Worm (Caenorhabditis elegans): ENCODE measurements around the gene srbc-36.

The srbc-36 gene

ce11 chrV:3486857-3487256, 3.5 kb downstream of the srbc-36 start, which contains the start of gene srbc-32:
Gene srbc-32, minus strand, starts transcription at chrV:3486957.
- no peak for TF ChIP-seq R02D3.7 (tag; optimal IDR thresholded peaks at IDR 0.05)
- TF ChIP-seq aly-2 (tag; optimal IDR thresholded peaks at IDR 0.05) = no peak
- no peak for TF ChIP-seq egl-5 (tag; optimal IDR thresholded peaks at IDR 0.05)
- no peak for TF ChIP-seq egl-27 (tag; optimal IDR thresholded peaks at IDR 0.05)
- no peak for TF ChIP-seq lsy-12 (tag; optimal IDR thresholded peaks at IDR 0.05)
- no peak for TF ChIP-seq eor-1 (tag; optimal IDR thresholded peaks at IDR 0.05)
- no peak for TF ChIP-seq nhr-76 (tag; optimal IDR thresholded peaks at IDR 0.05)

DNA sequence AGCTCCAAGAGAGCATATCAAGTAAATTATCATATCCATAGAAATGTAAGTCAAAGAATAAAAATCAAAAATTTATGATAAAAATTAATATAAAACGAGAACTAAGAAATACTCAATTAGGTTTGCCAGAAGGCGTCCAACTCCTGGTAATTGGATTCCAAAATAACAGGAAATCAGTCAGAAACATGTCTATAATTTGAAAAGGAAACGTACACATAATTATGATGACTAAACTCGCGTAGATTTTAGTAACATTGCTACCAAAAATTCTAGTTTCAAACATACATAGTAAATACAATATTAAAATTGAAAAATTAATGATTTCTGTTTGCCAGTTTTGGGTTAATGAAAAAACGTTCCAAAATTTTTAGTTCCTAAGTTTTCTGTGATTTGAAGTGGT, 5.6 kb downstream of the srbc-36 start, which contains the start of gene srbc-33:
TSS of gene srbc-33 (minus strand) at position 101 of the 400 bp plus-strand sequence.
- no peak for TF ChIP-seq daf-12 (tag; optimal IDR thresholded peaks at IDR 0.05)

DNA sequence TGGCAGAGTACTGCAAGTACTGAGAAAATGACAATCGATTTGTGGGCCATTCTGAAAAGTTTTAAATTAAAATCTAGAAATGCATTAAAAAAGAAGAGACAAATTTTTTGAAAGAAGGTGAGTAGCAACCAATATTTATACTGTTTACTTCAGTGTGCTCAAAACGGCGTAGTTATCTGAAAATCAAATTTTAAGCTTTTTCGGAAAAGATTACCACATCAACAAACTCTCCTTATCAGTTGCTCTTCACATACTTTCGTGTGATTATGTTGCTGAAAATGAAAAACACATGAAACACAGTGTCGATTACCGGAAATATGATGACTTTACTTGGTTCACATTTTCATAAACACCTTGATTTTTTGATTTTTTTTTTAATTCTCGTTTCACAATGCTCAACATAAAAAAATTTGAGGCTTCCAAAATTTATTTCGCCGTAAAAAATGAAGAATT, 7.8 kb downstream of the srbc-36 start, which contains the start of gene lys-7:
TSS of gene lys-7 (minus strand) at position 51 of the 453 bp plus-strand sequence.
- TF ChIP-seq pqm-1 (tag; optimal IDR thresholded peaks at IDR 0.05) = peak; percentile 2
- TF ChIP-seq ceh-16 (tag; optimal IDR thresholded peaks at IDR 0.05) = no peak
- TF ChIP-seq ZK546.5 (tag; optimal IDR thresholded peaks at IDR 0.05) = no peak
- TF ChIP-seq elt-2 (tag; optimal IDR thresholded peaks at IDR 0.05) = peak; percentile 67
- peak; percentile 23 for TF ChIP-seq jun-1 (tag; optimal IDR thresholded peaks at IDR 0.05)
- TF ChIP-seq ceh-9 (tag; optimal IDR thresholded peaks at IDR 0.05) = no peak

DNA sequence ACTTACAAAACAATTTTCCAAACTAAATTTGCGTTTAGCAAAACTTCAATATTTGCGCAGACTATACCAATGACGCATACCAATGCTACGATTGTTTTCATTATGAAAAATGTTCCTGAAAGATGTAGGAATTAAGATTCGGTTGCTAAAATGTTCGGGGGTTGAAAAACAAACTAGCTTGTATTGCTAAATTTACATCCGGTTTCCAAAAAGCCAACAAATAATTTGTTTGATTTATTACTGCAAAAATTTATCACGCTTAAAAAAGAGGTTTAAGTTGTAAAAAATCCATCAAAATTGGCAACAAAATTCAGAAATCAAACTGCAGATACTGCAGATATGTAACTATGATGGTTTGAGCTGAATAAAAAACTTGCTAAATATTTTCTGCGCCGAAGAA, 10.0 kb downstream of the srbc-36 start, which contains the start of gene srbc-30:
TSS of gene srbc-30 (minus strand) at position 101 of the 400 bp plus-strand sequence.
- TF ChIP-seq eor-1 (tag; optimal IDR thresholded peaks at IDR 0.05) (no peak), nfya-1 (tag; optimal IDR thresholded peaks at IDR 0.05; ENCODE audit: insufficient read depth) (no peak), fos-1 (tag; optimal IDR thresholded peaks at IDR 0.05) (no peak), unc-62 (GFP tag; optimal IDR thresholded peaks at IDR 0.05) (no peak), ztf-4 (tag; optimal IDR thresholded peaks at IDR 0.05) (no peak), nhr-12 (tag; optimal IDR thresholded peaks at IDR 0.05) (no peak), unc-39 (tag; optimal IDR thresholded peaks at IDR 0.05) (no peak), nhr-25 (tag; optimal IDR thresholded peaks at IDR 0.05) (no peak), nhr-76 (tag; optimal IDR thresholded peaks at IDR 0.05) (no peak), ceh-16 (tag; optimal IDR thresholded peaks at IDR 0.05) (no peak), mdl-1 (tag; optimal IDR thresholded peaks at IDR 0.05) (no peak), lin-15B (tag; optimal IDR thresholded peaks at IDR 0.05) (no peak), nhr-28 (tag; optimal IDR thresholded peaks at IDR 0.05) (no peak), nhr-23 (tag; optimal IDR thresholded peaks at IDR 0.05) (no peak), nhr-43 (tag; optimal IDR thresholded peaks at IDR 0.05; ENCODE audit: poor library complexity, severe bottlenecking) (no peak), ceh-9 (tag; optimal IDR thresholded peaks at IDR 0.05) (no peak), ztf-11 (tag; optimal IDR thresholded peaks at IDR 0.05) (no peak)

- no peak for TF ChIP-seq ZK546.5 (tag; optimal IDR thresholded peaks at IDR 0.05)
Observed at ce11 chrV:3477496-3477895, 12.8 kb downstream of the srbc-36 start, which contains the start of gene srbc-31. Gene srbc-31, minus strand, starts transcription at chrV:3477596.

- TF ChIP-seq egl-5 (tag; optimal IDR thresholded peaks at IDR 0.05) (no peak), sea-2 (GFP tag; optimal IDR thresholded peaks at IDR 0.05) (no peak), unc-62 (GFP tag; optimal IDR thresholded peaks at IDR 0.05) (no peak), egl-27 (tag; optimal IDR thresholded peaks at IDR 0.05) (no peak), nhr-25 (tag; optimal IDR thresholded peaks at IDR 0.05) (no peak), pha-4 (tag; optimal IDR thresholded peaks at IDR 0.05) (no peak), nhr-237 (tag; optimal IDR thresholded peaks at IDR 0.05) (no peak), unc-39 (tag; optimal IDR thresholded peaks at IDR 0.05) (no peak), fos-1 (tag; optimal IDR thresholded peaks at IDR 0.05) (no peak), ama-1 (optimal IDR thresholded peaks at IDR 0.05) (no peak), ztf-11 (tag; optimal IDR thresholded peaks at IDR 0.05) (no peak), elt-1 (tag; optimal IDR thresholded peaks at IDR 0.05) (no peak), nhr-11 (tag; optimal IDR thresholded peaks at IDR 0.05) (no peak), ceh-28 (tag; optimal IDR thresholded peaks at IDR 0.05) (no peak), R02D3.7 (tag; optimal IDR thresholded peaks at IDR 0.05) (no peak), nhr-77 (tag; optimal IDR thresholded peaks at IDR 0.05) (no peak), ZK546.5 (tag; optimal IDR thresholded peaks at IDR 0.05) (no peak), jun-1 (tag; optimal IDR thresholded peaks at IDR 0.05) (no peak)
Observed at ce11 chrV:3476228-3476627, 14.1 kb downstream of the srbc-36 start.

Measured in whole organism, L3 larva.